Worm (Caenorhabditis elegans): ENCODE data around the gene hir-1.

DNA sequence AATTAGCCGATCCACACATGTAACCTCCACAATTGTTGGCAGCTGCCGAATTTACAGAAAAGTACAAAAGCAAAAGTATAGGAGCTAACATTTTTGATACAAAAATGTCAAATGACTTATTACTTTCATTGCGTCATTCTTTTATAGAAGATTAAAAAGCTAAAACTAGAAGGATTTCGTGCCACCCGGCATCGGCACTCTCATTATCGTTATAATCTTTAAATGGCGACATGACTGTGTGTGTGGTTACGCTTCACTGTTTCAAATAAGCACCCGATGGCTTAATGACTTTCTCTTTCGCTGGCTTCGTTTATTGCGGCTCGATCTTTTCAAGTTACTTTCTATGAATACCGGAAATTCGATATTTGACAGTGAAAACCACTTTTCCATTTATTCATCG lies 11.8 kb downstream of the hir-1 start, which contains the start of gene grl-1:
- TF ChIP-seq ama-1 (optimal IDR thresholded peaks at IDR 0.05) (no peak), ztf-11 (tag; optimal IDR thresholded peaks at IDR 0.05) (no peak), nhr-28 (tag; optimal IDR thresholded peaks at IDR 0.05) (no peak), ceh-82 (tag; optimal IDR thresholded peaks at IDR 0.05) (no peak), ZK546.5 (tag; optimal IDR thresholded peaks at IDR 0.05) (no peak), unc-62 (GFP tag; optimal IDR thresholded peaks at IDR 0.05) (no peak)

All from whole organism, L3 larva.